In the genomic region with DNA sequence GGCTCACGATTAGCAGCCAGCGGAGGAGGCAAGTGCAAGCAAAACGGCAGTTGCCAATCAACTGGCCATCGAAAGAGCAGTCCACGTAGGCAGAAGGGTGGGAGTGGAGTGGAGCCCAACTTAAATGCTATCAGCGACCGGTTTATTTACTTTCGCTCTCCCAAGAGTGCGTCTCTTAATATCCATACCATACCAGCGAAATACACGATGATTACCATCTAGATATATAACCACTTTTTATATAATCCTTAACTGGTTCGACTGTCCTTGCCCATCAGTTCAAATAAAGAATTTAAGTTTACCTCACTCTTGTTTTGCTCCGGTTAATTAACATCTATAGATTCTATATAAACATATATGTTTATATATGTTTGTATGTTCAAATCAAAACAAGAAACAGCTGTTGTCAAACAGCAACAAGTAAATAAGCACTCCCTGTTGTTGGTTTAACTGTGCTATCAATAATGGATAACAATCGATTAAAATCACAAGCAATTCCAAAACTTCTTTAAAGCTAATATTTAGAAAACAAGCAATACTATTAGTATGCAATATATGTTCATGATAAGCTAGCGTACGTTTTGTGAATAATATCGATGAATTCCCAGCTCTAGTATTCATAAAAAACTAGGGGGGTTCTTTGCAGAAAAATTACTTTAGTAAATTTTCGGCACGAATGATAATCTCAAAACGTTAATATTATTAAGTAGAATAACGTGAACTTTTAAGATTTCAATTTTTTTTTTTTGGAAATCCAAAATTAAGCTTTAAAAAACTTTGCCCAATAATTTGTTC, we compare ENCODE assay signal across 1 fruit fly cellular context.
TF ChIP-seq lines count a peak whose summit lies in the region.

No protein-coding gene starts in this region.

TF ChIP-seq in whole organism, embryonic, 481 proteins besides CTCF, POLR2A, EP300 and RAD21 (continued from another document):
- TF ChIP-seq slbo (GFP tag; IDR thresholded peaks at IDR 0.05; lab: Robert Waterston, UW) (peak; percentile 48; the same call in 1 of the 2 replicates), CG8359 (GFP tag; optimal IDR thresholded peaks at IDR 0.05; lab: Kevin White, UChicago; ENCODE audit: borderline replicate concordance) (no peak), CG6765 (GFP tag; optimal IDR thresholded peaks at IDR 0.05; lab: Kevin White, UChicago) (peak; percentile 52), Sox102F (GFP tag; optimal IDR thresholded peaks at IDR 0.05; lab: Kevin White, UChicago) (no peak), CG18619 (GFP tag; optimal IDR thresholded peaks at IDR 0.05; lab: Kevin White, UChicago) (no peak), CG4617 (GFP tag; optimal IDR thresholded peaks at IDR 0.05; lab: Kevin White, UChicago; ENCODE audit: borderline replicate concordance) (peak; percentile 19), HLH3B (GFP tag; IDR thresholded peaks at IDR 0.05; lab: Robert Waterston, UW) (no peak; the same call in 1 of the 2 replicates), CG1603 (tag; optimal IDR thresholded peaks at IDR 0.05; lab: Kevin White, UChicago) (peak; percentile 47), Camta (GFP tag; optimal IDR thresholded peaks at IDR 0.05; lab: Kevin White, UChicago) (peak; percentile 16), pb (GFP tag; optimal IDR thresholded peaks at IDR 0.05; lab: Kevin White, UChicago) (no peak), Nf-YC (tag; optimal IDR thresholded peaks at IDR 0.05; lab: Kevin White, UChicago) (peak; percentile 34), Hr78 (GFP tag; optimal IDR thresholded peaks at IDR 0.05; lab: Kevin White, UChicago) (no peak), CG13296 (GFP tag; optimal IDR thresholded peaks at IDR 0.05; lab: Kevin White, UChicago) (peak; percentile 72), gsb (GFP tag; IDR thresholded peaks at IDR 0.05; lab: Robert Waterston, UW) (peak; percentile 37; the same call in 1 of the 2 replicates), lbe (GFP tag; optimal IDR thresholded peaks at IDR 0.05; lab: Kevin White, UChicago) (peak; percentile 49), nmo (GFP tag; optimal IDR thresholded peaks at IDR 0.05; lab: Kevin White, UChicago) (peak; percentile 21), CG31365 (tag; optimal IDR thresholded peaks at IDR 0.05; lab: Kevin White, UChicago) (peak; percentile 4), CG32532 (GFP tag; IDR thresholded peaks at IDR 0.05; lab: Robert Waterston, UW) (peak; percentile 52; the same call in 1 of the 2 replicates), crol (GFP tag; IDR thresholded peaks at IDR 0.05; lab: Robert Waterston, UW) (no peak), nerfin-2 (GFP tag; IDR thresholded peaks at IDR 0.05; lab: Robert Waterston, UW; ENCODE audit: partially characterized antibody) (peak; percentile 24; the same call in 1 of the 2 replicates), CG14965 (GFP tag; optimal IDR thresholded peaks at IDR 0.05; lab: Kevin White, UChicago; ENCODE audit: borderline replicate concordance) (no peak)
